Fruit fly (Drosophila melanogaster): Measurements from ENCODE around the gene CG7382.
A peak's percentile ranks its signal among the peaks of the same experiment; 100 is the strongest.

Gene CG7382

dm6 chr2L:5567103-5567502, 47.4 kb upstream of the CG7382 start (continued):
- TF ChIP-seq CG15514 (GFP tag; optimal IDR thresholded peaks at IDR 0.05), result no peak
- TF ChIP-seq slp2 (GFP tag; optimal IDR thresholded peaks at IDR 0.05), result no peak
- TF ChIP-seq CG4707 (GFP tag; optimal IDR thresholded peaks at IDR 0.05), result peak; percentile 30
- peak; percentile 34 for TF ChIP-seq dmrt99B (tag; optimal IDR thresholded peaks at IDR 0.05)
- no peak for TF ChIP-seq CG6272 (GFP tag; IDR thresholded peaks at IDR 0.05)
- peak; percentile 36 for TF ChIP-seq Sox102F (GFP tag; optimal IDR thresholded peaks at IDR 0.05)
- TF ChIP-seq inv (GFP tag; IDR thresholded peaks at IDR 0.05; ENCODE audit: partially characterized antibody), result no peak
- no peak for TF ChIP-seq CG17328 (GFP tag; IDR thresholded peaks at IDR 0.05)
- TF ChIP-seq gfzf (GFP tag; optimal IDR thresholded peaks at IDR 0.05), result no peak
- no peak for TF ChIP-seq lbe (GFP tag; optimal IDR thresholded peaks at IDR 0.05)
- TF ChIP-seq stc (GFP tag; IDR thresholded peaks at IDR 0.05), result no peak
- TF ChIP-seq caup (GFP tag; optimal IDR thresholded peaks at IDR 0.05; ENCODE audit: severe bottlenecking), result no peak
- TF ChIP-seq mirr (GFP tag; optimal IDR thresholded peaks at IDR 0.05), result no peak
- no peak for TF ChIP-seq ems (GFP tag; optimal IDR thresholded peaks at IDR 0.05)
- TF ChIP-seq CG31365 (tag; optimal IDR thresholded peaks at IDR 0.05), result no peak
- TF ChIP-seq ranshi (GFP tag; IDR thresholded peaks at IDR 0.05), result peak; percentile 38; the same call in 1 of the 2 replicates
- TF ChIP-seq Ptx1 (GFP tag; IDR thresholded peaks at IDR 0.05), result peak; percentile 59; the same call in 1 of the 2 replicates
- no peak for TF ChIP-seq CG12219 (GFP tag; optimal IDR thresholded peaks at IDR 0.05)
- no peak for TF ChIP-seq CG1602 (GFP tag; optimal IDR thresholded peaks at IDR 0.05)
- TF ChIP-seq row (GFP tag; IDR thresholded peaks at IDR 0.05), result peak; percentile 52; the same call in 2 of the 3 replicates
- no peak; the same call in 1 of the 2 replicates for TF ChIP-seq CG10366 (GFP tag; IDR thresholded peaks at IDR 0.05)
- TF ChIP-seq Hmx (GFP tag; optimal IDR thresholded peaks at IDR 0.05), result no peak
- TF ChIP-seq cas (GFP tag; IDR thresholded peaks at IDR 0.05), result no peak
- no peak for TF ChIP-seq Dref (GFP tag; IDR thresholded peaks at IDR 0.05)
- TF ChIP-seq lmd (GFP tag; IDR thresholded peaks at IDR 0.05), result no peak
- no peak for TF ChIP-seq CrebB (tag; optimal IDR thresholded peaks at IDR 0.05)
- peak; percentile 30 for TF ChIP-seq unpg (GFP tag; optimal IDR thresholded peaks at IDR 0.05)
- no peak for TF ChIP-seq D (optimal IDR thresholded peaks at IDR 0.05)
- no peak for TF ChIP-seq D (GFP tag; optimal IDR thresholded peaks at IDR 0.05)
- no peak for TF ChIP-seq crp (GFP tag; optimal IDR thresholded peaks at IDR 0.05)
- no peak for TF ChIP-seq pita (GFP tag; optimal IDR thresholded peaks at IDR 0.05)
- TF ChIP-seq NfI (GFP tag; optimal IDR thresholded peaks at IDR 0.05), result no peak
- TF ChIP-seq schlank (tag; optimal IDR thresholded peaks at IDR 0.05), result no peak
- no peak for TF ChIP-seq CG10959 (GFP tag; IDR thresholded peaks at IDR 0.05)
- no peak for TF ChIP-seq CG3838 (GFP tag; optimal IDR thresholded peaks at IDR 0.05)
- no peak for TF ChIP-seq pum (GFP tag; optimal IDR thresholded peaks at IDR 0.05)
- no peak for TF ChIP-seq CG9817 (tag; optimal IDR thresholded peaks at IDR 0.05)
- no peak for TF ChIP-seq Oaz (GFP tag; IDR thresholded peaks at IDR 0.05)
- no peak for TF ChIP-seq sisA (GFP tag; IDR thresholded peaks at IDR 0.05)
- peak; percentile 12 for TF ChIP-seq Ets65A (GFP tag)
- TF ChIP-seq CG12391 (tag; optimal IDR thresholded peaks at IDR 0.05), result no peak
- no peak for TF ChIP-seq CG1233 (GFP tag; optimal IDR thresholded peaks at IDR 0.05)
- peak; percentile 5 for TF ChIP-seq nmo (GFP tag; optimal IDR thresholded peaks at IDR 0.05)
- TF ChIP-seq cad (GFP tag; optimal IDR thresholded peaks at IDR 0.05), result no peak
- no peak for TF ChIP-seq zen (tag; optimal IDR thresholded peaks at IDR 0.05)
- TF ChIP-seq CG10147 (GFP tag; optimal IDR thresholded peaks at IDR 0.05), result no peak
- TF ChIP-seq Blimp-1 (GFP tag; optimal IDR thresholded peaks at IDR 0.05), result no peak
- TF ChIP-seq gt (GFP tag; IDR thresholded peaks at IDR 0.05), result no peak
- no peak for TF ChIP-seq ase (GFP tag; IDR thresholded peaks at IDR 0.05)
- TF ChIP-seq Nf-YC (tag; optimal IDR thresholded peaks at IDR 0.05), result no peak
- no peak for TF ChIP-seq Atf3 (GFP tag; optimal IDR thresholded peaks at IDR 0.05)
- TF ChIP-seq Hr39 (optimal IDR thresholded peaks at IDR 0.05), result no peak

All from whole organism, embryonic.